Worm (Caenorhabditis elegans) whole organism, L1 larva: Measurements from ENCODE around the gene fip-4.

Experiments used
- C04F5.9 ChIP-seq: sonication (generic microtip); optimal IDR thresholded peaks from 2 replicates; lab custom pipeline; 2016; ENCODE audit warnings: missing genetic modification characterization, missing compliant biosample characterization
- C16A3.4 ChIP-seq: fragments of 150-350 bp; optimal IDR thresholded peaks from 2 replicates; lab custom pipeline; 2014; ENCODE audit warnings: missing biosample characterization, missing genetic modification characterization
- Y116A8C.19 ChIP-seq: sonication (generic microtip); optimal IDR thresholded peaks from 2 replicates; lab custom pipeline; 2016; ENCODE audit warnings: missing compliant biosample characterization, missing genetic modification characterization, borderline replicate concordance
- ama-1 ChIP-seq: fragments of 150-350 bp; optimal IDR thresholded peaks from 2 replicates; lab custom pipeline; 2014
- ceh-8 ChIP-seq: fragments of 200-800 bp; sonication (Bioruptor generic); optimal IDR thresholded peaks from 2 replicates; lab custom pipeline; 2018; ENCODE audit warnings: mild to moderate bottlenecking, missing genetic modification characterization, moderate library complexity, missing compliant biosample characterization
- dpl-1 ChIP-seq, 3 experiments: fragments of 150-350 bp in 2 of 3; sonication (generic microtip) in 1 of 3; optimal IDR thresholded peaks; 2 replicates each; lab custom pipeline; 2014 to 2017; ENCODE audit warnings: missing biosample characterization in 3 of 3, missing genetic modification characterization in 3 of 3, missing genetic modification reagents in 3 of 3
- fos-1 ChIP-seq: fragments of 150-350 bp; optimal IDR thresholded peaks from 2 replicates; lab custom pipeline; 2014; ENCODE audit warnings: missing biosample characterization, missing genetic modification characterization
- lin-15B ChIP-seq: fragments of 150-350 bp; sonication (generic microtip); optimal IDR thresholded peaks from 3 replicates; lab custom pipeline; 2014; ENCODE audit warnings: missing biosample characterization, missing genetic modification characterization
- lin-35 ChIP-seq, 2 experiments: fragments of 150-350 bp; optimal IDR thresholded peaks; 2 replicates each; lab custom pipeline; 2014; ENCODE audit warnings: missing biosample characterization in 2 of 2, missing genetic modification characterization in 2 of 2, missing genetic modification reagents in 2 of 2
- lir-3 ChIP-seq: sonication (generic microtip); optimal IDR thresholded peaks from 2 replicates; lab custom pipeline; 2016; ENCODE audit warnings: mild to moderate bottlenecking, missing genetic modification characterization, moderate library complexity, missing compliant biosample characterization; ENCODE audit not compliant: poor library complexity
- nhr-28 ChIP-seq: fragments of 150-350 bp; optimal IDR thresholded peaks from 2 replicates; lab custom pipeline; 2014; ENCODE audit warnings: missing biosample characterization, missing genetic modification characterization
- nhr-77 ChIP-seq: fragments of 150-350 bp; optimal IDR thresholded peaks from 2 replicates; lab custom pipeline; 2014; ENCODE audit warnings: missing biosample characterization, missing genetic modification characterization
- pqm-1 ChIP-seq: sonication (generic microtip); optimal IDR thresholded peaks from 3 replicates; lab custom pipeline; 2017; ENCODE audit warnings: missing biosample characterization, missing genetic modification characterization
- vab-15 ChIP-seq: sonication (generic microtip); optimal IDR thresholded peaks from 2 replicates; lab custom pipeline; 2017; ENCODE audit warnings: missing genotype, mild to moderate bottlenecking, missing genetic modification characterization, missing compliant biosample characterization

ce11 chrV:8586920-8587319, 24.1 kb downstream of the fip-4 start:
- TF ChIP-seq pqm-1 = no peak
- no peak for TF ChIP-seq C16A3.4 (tag; lab: Kevin White, UChicago)
- TF ChIP-seq nhr-28 (tag; lab: Kevin White, UChicago) = no peak
- TF ChIP-seq fos-1 (tag; lab: Kevin White, UChicago) = no peak
- no peak for TF ChIP-seq Y116A8C.19 (tag; lab: Kevin White, UChicago)
- no peak for TF ChIP-seq lin-35 (GFP tag; optimal IDR thresholded peaks at IDR 0.05; lab: Kevin White, UChicago)
- TF ChIP-seq lin-15B = no peak
- no peak for TF ChIP-seq C04F5.9 (tag; lab: Kevin White, UChicago)
- TF ChIP-seq nhr-77 (tag; lab: Kevin White, UChicago) = no peak
- no peak for TF ChIP-seq dpl-1 (GFP tag; optimal IDR thresholded peaks at IDR 0.05; lab: Kevin White, UChicago)
- no peak for TF ChIP-seq vab-15 (tag; lab: Kevin White, UChicago)
- TF ChIP-seq ceh-8 (GFP tag; lab: Kevin White, UChicago) = no peak
- TF ChIP-seq ama-1 (lab: Kevin White, UChicago) = no peak
- no peak for TF ChIP-seq lir-3 (tag; lab: Kevin White, UChicago)
